Worm (Caenorhabditis elegans) whole organism, L1 larva: ENCODE measurements around the gene cogc-4.

Source experiments
- ama-1 ChIP-seq: fragments of 150-350 bp; optimal IDR thresholded peaks from 2 replicates; lab custom pipeline; 2014
- blmp-1 ChIP-seq: fragments of 150-350 bp; optimal IDR thresholded peaks from 2 replicates; lab custom pipeline; 2014; ENCODE audit warnings: missing biosample characterization, missing genetic modification characterization
- elt-2 ChIP-seq: sonication (generic microtip); optimal IDR thresholded peaks from 2 replicates; lab custom pipeline; 2016; ENCODE audit warnings: missing genetic modification characterization, mild to moderate bottlenecking, inconsistent platforms, missing compliant biosample characterization, missing genetic modification reagents
- hlh-4 ChIP-seq: sonication (generic microtip); optimal IDR thresholded peaks from 2 replicates; lab custom pipeline; 2016; ENCODE audit warnings: mild to moderate bottlenecking, missing genetic modification characterization, missing compliant biosample characterization
- lin-14 ChIP-seq: fragments of 200-800 bp; sonication (Bioruptor generic); optimal IDR thresholded peaks from 2 replicates; lab custom pipeline; 2018; ENCODE audit warnings: mild to moderate bottlenecking, missing genetic modification characterization, moderate library complexity, missing compliant biosample characterization
- lin-15B ChIP-seq: fragments of 150-350 bp; sonication (generic microtip); optimal IDR thresholded peaks from 3 replicates; lab custom pipeline; 2014; ENCODE audit warnings: missing biosample characterization, missing genetic modification characterization
- lsy-2 ChIP-seq, 2 experiments: fragments of 150-350 bp; optimal IDR thresholded peaks; 2 replicates each; lab custom pipeline; 2014; ENCODE audit warnings: missing biosample characterization in 2 of 2, missing genetic modification characterization in 2 of 2
- mep-1 ChIP-seq: fragments of 150-350 bp; optimal IDR thresholded peaks from 2 replicates; lab custom pipeline; 2014; ENCODE audit warnings: missing biosample characterization, missing genetic modification characterization
- nhr-11 ChIP-seq: fragments of 150-350 bp; optimal IDR thresholded peaks from 2 replicates; lab custom pipeline; 2014; ENCODE audit warnings: missing biosample characterization, missing genetic modification characterization
- skn-1 ChIP-seq: fragments of 150-350 bp; optimal IDR thresholded peaks from 2 replicates; lab custom pipeline; 2014; ENCODE audit warnings: missing biosample characterization, missing genetic modification characterization
- snpc-4 ChIP-seq: fragments of 150-350 bp; optimal IDR thresholded peaks from 2 replicates; lab custom pipeline; 2014; ENCODE audit warnings: missing biosample characterization, missing genetic modification characterization
- unc-86 ChIP-seq: sonication (generic microtip); optimal IDR thresholded peaks from 2 replicates; lab custom pipeline; 2016; ENCODE audit warnings: missing genetic modification characterization, missing compliant biosample characterization
- zag-1 ChIP-seq: fragments of 150-350 bp; optimal IDR thresholded peaks from 2 replicates; lab custom pipeline; 2014; ENCODE audit warnings: missing biosample characterization, missing genetic modification characterization
- zip-4 ChIP-seq: fragments of 200-800 bp; sonication (Bioruptor generic); optimal IDR thresholded peaks from 2 replicates; lab custom pipeline; 2018; ENCODE audit warnings: mild to moderate bottlenecking, missing genetic modification characterization, moderate library complexity, missing compliant biosample characterization

ce11 chrII:1357262-1357661 is 46.0 kb upstream of the cogc-4 start:
- TF ChIP-seq ama-1 (no peak), skn-1 (tag; lab: Kevin White, UChicago) (no peak), hlh-4 (no peak), lsy-2 (tag; optimal IDR thresholded peaks at IDR 0.05; lab: Kevin White, UChicago) (no peak), snpc-4 (tag; lab: Kevin White, UChicago) (no peak), zag-1 (tag; lab: Kevin White, UChicago) (no peak), lin-14 (GFP tag; lab: Kevin White, UChicago) (no peak), lin-15B (no peak), blmp-1 (tag; lab: Kevin White, UChicago) (no peak), unc-86 (no peak), nhr-11 (no peak), elt-2 (tag; lab: Kevin White, UChicago) (no peak), zip-4 (GFP tag; lab: Kevin White, UChicago) (no peak), mep-1 (tag; lab: Kevin White, UChicago) (no peak)
